Fruit fly (Drosophila melanogaster) whole organism, embryonic: ENCODE data around the gene CG8372.

Experiments
- Asciz ChIP-seq: fragments of 200-800 bp; sonication (Bioruptor generic); optimal IDR thresholded peaks from 2 replicates; lab custom pipeline; 2017; ENCODE audit warnings: missing biosample characterization, mild to moderate bottlenecking, missing genetic modification characterization, missing genetic modification reagents
- Blimp-1 ChIP-seq: fragments of 200-800 bp; sonication (Bioruptor generic); optimal IDR thresholded peaks from 3 replicates; lab custom pipeline; 2018; ENCODE audit warnings: missing biosample characterization, missing genetic modification characterization, mild to moderate bottlenecking, moderate library complexity, missing genetic modification reagents
- CG10366 ChIP-seq: fragments of 200-800 bp; sonication (Bioruptor generic); IDR thresholded peaks from 2 replicates; pipeline ENCODE4 v1.3.6; 2022; ENCODE audit warnings: missing biosample characterization, missing genetic modification characterization
- CG10543 ChIP-seq: fragments of 200-800 bp; sonication (Bioruptor generic); optimal IDR thresholded peaks from 3 replicates; lab custom pipeline; 2017; ENCODE audit warnings: missing biosample characterization, mild to moderate bottlenecking, missing genetic modification characterization, moderate library complexity
- CG10565 ChIP-seq: fragments of 200-800 bp; sonication (Bioruptor generic); optimal IDR thresholded peaks from 3 replicates; lab custom pipeline; 2016; ENCODE audit warnings: missing biosample characterization, mild to moderate bottlenecking, missing genetic modification characterization
- CG10979 ChIP-seq: fragments of 200-800 bp; sonication (Bioruptor generic); optimal IDR thresholded peaks from 2 replicates; lab custom pipeline; 2018; ENCODE audit warnings: missing biosample characterization, mild to moderate bottlenecking, missing genetic modification characterization, moderate library complexity
- CG14965 ChIP-seq: fragments of 200-800 bp; sonication (Bioruptor generic); optimal IDR thresholded peaks from 2 replicates; lab custom pipeline; 2016; ENCODE audit warnings: missing biosample characterization, missing genetic modification characterization, borderline replicate concordance
- CG17186 ChIP-seq: fragments of 200-800 bp; sonication (Bioruptor generic); optimal IDR thresholded peaks from 3 replicates; lab custom pipeline; 2017; ENCODE audit warnings: missing biosample characterization, missing genetic modification reagents, missing genetic modification characterization
- CG17359 ChIP-seq: fragments of 200-800 bp; sonication (Bioruptor generic); optimal IDR thresholded peaks from 3 replicates; lab custom pipeline; 2018; ENCODE audit warnings: missing biosample characterization, mild to moderate bottlenecking, missing genetic modification characterization, moderate library complexity
- CG17612 ChIP-seq: fragments of 200-800 bp; sonication (Bioruptor generic); IDR thresholded peaks from 2 replicates; pipeline ENCODE4 v1.3.6; 2022; ENCODE audit warnings: missing biosample characterization, missing genetic modification characterization
- CG2199 ChIP-seq: fragments of 200-800 bp; sonication (Bioruptor generic); IDR thresholded peaks from 3 replicates; pipeline ENCODE4 v1.3.6; 2022; ENCODE audit warnings: missing biosample characterization, missing genetic modification characterization
- CG31365 ChIP-seq: fragments of 200-800 bp; sonication (Bioruptor generic); optimal IDR thresholded peaks from 2 replicates; lab custom pipeline; 2018; ENCODE audit warnings: missing biosample characterization, mild to moderate bottlenecking, missing genetic modification characterization
- CG3847 ChIP-seq: fragments of 200-800 bp; sonication (Bioruptor generic); IDR thresholded peaks from 2 replicates; pipeline ENCODE4 v1.3.6; 2022; ENCODE audit warnings: missing biosample characterization, missing genetic modification characterization
- CG6272 ChIP-seq: fragments of 200-800 bp; sonication (Bioruptor generic); IDR thresholded peaks from 2 replicates; pipeline ENCODE4 v1.3.6; 2022; ENCODE audit warnings: missing biosample characterization, missing genetic modification characterization
- CG6689 ChIP-seq: fragments of 200-800 bp; sonication (Bioruptor generic); IDR thresholded peaks from 2 replicates; pipeline ENCODE4 v1.3.6; 2022; ENCODE audit warnings: missing biosample characterization, missing genetic modification characterization
- CG7963 ChIP-seq: fragments of 200-800 bp; sonication (Bioruptor generic); IDR thresholded peaks from 3 replicates; pipeline ENCODE4 v1.3.6; 2022; ENCODE audit warnings: missing biosample characterization, missing genetic modification characterization; ENCODE audit not compliant: partially characterized antibody
- CG9437 ChIP-seq: fragments of 200-800 bp; sonication (Bioruptor generic); optimal IDR thresholded peaks from 2 replicates; lab custom pipeline; 2018; ENCODE audit warnings: missing biosample characterization, mild to moderate bottlenecking, missing genetic modification characterization
- CG9817 ChIP-seq: fragments of 200-800 bp; sonication (Bioruptor generic); optimal IDR thresholded peaks from 2 replicates; lab custom pipeline; 2018; ENCODE audit warnings: missing biosample characterization, mild to moderate bottlenecking, missing genetic modification characterization, moderate library complexity
- Drgx ChIP-seq: fragments of 200-800 bp; sonication (Bioruptor generic); IDR thresholded peaks from 2 replicates; pipeline ENCODE4 v1.3.6; 2022; ENCODE audit warnings: missing biosample characterization, missing genetic modification characterization
- Gsc ChIP-seq: fragments of 200-800 bp; sonication (Bioruptor generic); IDR thresholded peaks from 2 replicates; pipeline ENCODE4 v1.3.6; 2022; ENCODE audit warnings: missing biosample characterization, missing genetic modification characterization
- HmgD ChIP-seq: fragments of 200-800 bp; sonication (Bioruptor generic); optimal IDR thresholded peaks from 3 replicates; lab custom pipeline; 2016; ENCODE audit warnings: missing biosample characterization, missing genetic modification characterization
- Hmx ChIP-seq: fragments of 200-800 bp; sonication (Bioruptor generic); optimal IDR thresholded peaks from 2 replicates; lab custom pipeline; 2016; ENCODE audit warnings: missing biosample characterization, missing genetic modification characterization
- Hr3 ChIP-seq: fragments of 200-800 bp; sonication (Bioruptor generic); optimal IDR thresholded peaks from 3 replicates; lab custom pipeline; 2016; ENCODE audit warnings: missing biosample characterization, missing genetic modification characterization
- Hsf ChIP-seq: fragments of 200-800 bp; sonication (Bioruptor generic); optimal IDR thresholded peaks from 3 replicates; lab custom pipeline; 2016; ENCODE audit warnings: missing biosample characterization, missing genetic modification characterization
- Lhr ChIP-seq: fragments of 200-800 bp; sonication (Bioruptor generic); optimal IDR thresholded peaks from 3 replicates; lab custom pipeline; 2017; ENCODE audit warnings: mild to moderate bottlenecking, missing biosample characterization, missing genetic modification reagents, missing genetic modification characterization
- Lim3 ChIP-seq: fragments of 200-800 bp; sonication (Bioruptor generic); IDR thresholded peaks from 2 replicates; pipeline ENCODE4 v1.3.6; 2022; ENCODE audit warnings: missing biosample characterization, missing genetic modification characterization
- Lpt ChIP-seq: fragments of >200 bp; optimal IDR thresholded peaks from 2 replicates; lab custom pipeline; 2018; ENCODE audit warnings: missing biosample characterization, missing genetic modification characterization
- Max ChIP-seq: fragments of 200-800 bp; sonication (Bioruptor generic); optimal IDR thresholded peaks from 2 replicates; lab custom pipeline; 2016; ENCODE audit warnings: missing biosample characterization, mild to moderate bottlenecking, missing genetic modification characterization
- Pdp1 ChIP-seq, 2 experiments: fragments of 200-800 bp; sonication (Bioruptor generic); optimal IDR thresholded peaks; 3 replicates each; lab custom pipeline; 2016; ENCODE audit warnings: missing biosample characterization in 2 of 2, missing genetic modification characterization in 2 of 2, mild to moderate bottlenecking in 1 of 2, moderate library complexity in 1 of 2
- Ptx1 ChIP-seq: fragments of 200-800 bp; sonication (Bioruptor generic); IDR thresholded peaks from 2 replicates; pipeline ENCODE4 v1.3.6; 2022; ENCODE audit warnings: missing biosample characterization, missing genetic modification characterization
- Rfx ChIP-seq: fragments of 200-800 bp; sonication (Bioruptor generic); IDR thresholded peaks from 2 replicates; pipeline ENCODE4 v1.3.6; 2022; ENCODE audit warnings: missing biosample characterization, missing genetic modification characterization
- Sox102F ChIP-seq: fragments of 200-800 bp; sonication (Bioruptor generic); optimal IDR thresholded peaks from 2 replicates; lab custom pipeline; 2018; ENCODE audit warnings: missing biosample characterization, mild to moderate bottlenecking, missing genetic modification characterization, moderate library complexity
- ase ChIP-seq: fragments of 200-800 bp; sonication (Bioruptor generic); IDR thresholded peaks from 3 replicates; pipeline ENCODE4 v1.3.6; 2022; ENCODE audit warnings: missing biosample characterization, missing genetic modification characterization
- bowl ChIP-seq: fragments of 200-800 bp; sonication (Bioruptor generic); IDR thresholded peaks from 2 replicates; pipeline ENCODE4 v1.3.6; 2022; ENCODE audit warnings: missing biosample characterization, missing genetic modification characterization
- ci ChIP-seq: fragments of 200-800 bp; sonication (Bioruptor generic); IDR thresholded peaks from 3 replicates; pipeline ENCODE4 v1.3.6; 2022; ENCODE audit warnings: missing biosample characterization, missing genetic modification characterization
- disco-r ChIP-seq: fragments of 200-800 bp; sonication (Bioruptor generic); optimal IDR thresholded peaks from 2 replicates; lab custom pipeline; 2016; ENCODE audit warnings: missing biosample characterization, missing genetic modification characterization
- fu2 ChIP-seq: fragments of 200-800 bp; sonication (Bioruptor generic); optimal IDR thresholded peaks from 2 replicates; lab custom pipeline; 2016; ENCODE audit warnings: missing biosample characterization, missing genetic modification characterization
- gce ChIP-seq: fragments of 200-800 bp; sonication (Bioruptor generic); IDR thresholded peaks from 3 replicates; pipeline ENCODE4 v1.3.6; 2022; ENCODE audit warnings: missing biosample characterization, missing genetic modification characterization
- grn ChIP-seq: fragments of 200-800 bp; sonication (Bioruptor generic); optimal IDR thresholded peaks from 3 replicates; lab custom pipeline; 2017; ENCODE audit warnings: missing biosample characterization, missing genetic modification characterization
- her ChIP-seq: fragments of 200-800 bp; sonication (Bioruptor generic); optimal IDR thresholded peaks from 2 replicates; lab custom pipeline; 2016; ENCODE audit warnings: missing biosample characterization, missing genetic modification characterization
- inv ChIP-seq: fragments of 200-800 bp; sonication (Bioruptor generic); IDR thresholded peaks from 2 replicates; pipeline ENCODE4 v1.3.6; 2022; ENCODE audit warnings: missing biosample characterization, missing genetic modification characterization; ENCODE audit not compliant: partially characterized antibody
- kah ChIP-seq: fragments of 200-800 bp; sonication (Bioruptor generic); optimal IDR thresholded peaks from 2 replicates; lab custom pipeline; 2018; ENCODE audit warnings: missing biosample characterization, mild to moderate bottlenecking, missing genetic modification characterization
- luna ChIP-seq: fragments of 200-800 bp; sonication (Bioruptor generic); optimal IDR thresholded peaks from 2 replicates; lab custom pipeline; 2016; ENCODE audit warnings: missing biosample characterization, missing genetic modification characterization
- nau ChIP-seq: fragments of 200-800 bp; sonication (Bioruptor generic); optimal IDR thresholded peaks from 3 replicates; lab custom pipeline; 2017; ENCODE audit warnings: missing biosample characterization, mild to moderate bottlenecking, missing genetic modification characterization, missing genetic modification reagents
- nerfin-2 ChIP-seq: fragments of 200-800 bp; sonication (Bioruptor generic); IDR thresholded peaks from 2 replicates; pipeline ENCODE4 v1.3.6; 2022; ENCODE audit warnings: missing biosample characterization, missing genetic modification characterization; ENCODE audit not compliant: partially characterized antibody
- oc ChIP-seq: fragments of 200-800 bp; sonication (Bioruptor generic); optimal IDR thresholded peaks from 2 replicates; lab custom pipeline; 2018; ENCODE audit warnings: missing biosample characterization, mild to moderate bottlenecking, missing genetic modification characterization, moderate library complexity
- odd ChIP-seq: fragments of 200-800 bp; sonication (Bioruptor generic); optimal IDR thresholded peaks from 2 replicates; lab custom pipeline; 2017; ENCODE audit warnings: missing biosample characterization, mild to moderate bottlenecking, missing genetic modification characterization
- phol ChIP-seq: fragments of 200-800 bp; sonication (Bioruptor generic); optimal IDR thresholded peaks from 3 replicates; lab custom pipeline; 2018; ENCODE audit warnings: missing biosample characterization, mild to moderate bottlenecking, missing genetic modification characterization, moderate library complexity
- tap ChIP-seq: fragments of 200-800 bp; optimal IDR thresholded peaks from 3 replicates; lab custom pipeline; 2019; ENCODE audit warnings: missing biosample characterization, mild to moderate bottlenecking, missing genetic modification characterization, moderate library complexity
- ttk ChIP-seq: fragments of 200-800 bp; sonication (Bioruptor generic); IDR thresholded peaks from 2 replicates; pipeline ENCODE4 v2.1.2; 2022; ENCODE audit warnings: missing biosample characterization, missing genetic modification characterization
- zen2 ChIP-seq: fragments of 200-800 bp; sonication (Bioruptor generic); IDR thresholded peaks from 3 replicates; pipeline ENCODE4 v1.3.6; 2022; ENCODE audit warnings: missing biosample characterization, missing genetic modification characterization; ENCODE audit not compliant: partially characterized antibody

The CG8372 gene

DNA sequence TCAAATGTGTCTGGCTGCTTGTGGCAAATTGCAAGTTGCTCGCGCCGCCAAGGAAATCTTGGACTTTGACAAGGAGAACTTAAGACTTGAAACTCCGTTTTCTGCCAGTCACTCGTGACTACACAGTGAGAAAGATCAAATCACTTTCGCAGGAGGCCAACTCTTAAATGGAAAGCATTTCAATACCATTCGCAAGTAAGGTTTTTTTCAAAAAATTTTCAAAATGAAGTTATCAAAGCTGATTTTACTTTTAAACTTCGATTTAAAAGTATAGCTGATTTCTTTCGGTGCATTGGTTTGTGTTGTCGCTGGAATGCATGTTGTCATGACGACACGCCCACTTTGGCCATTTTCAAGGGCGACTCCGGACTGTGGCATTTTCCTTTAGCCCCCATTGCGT is 19.7 kb upstream of the CG8372 start (continued):
- no peak for TF ChIP-seq CG17612 (GFP tag; lab: Robert Waterston, UW)
- peak; percentile 3 for TF ChIP-seq Blimp-1 (GFP tag; lab: Kevin White, UChicago)
- no peak for TF ChIP-seq CG9817 (tag; lab: Kevin White, UChicago)
- TF ChIP-seq Rfx, result peak; percentile 25; the same call in 1 of the 2 replicates
- no peak for TF ChIP-seq Lhr (GFP tag; lab: Kevin White, UChicago)
- TF ChIP-seq Hr3 (GFP tag; lab: Kevin White, UChicago), result no peak
- no peak for TF ChIP-seq nerfin-2
- no peak for TF ChIP-seq tap (tag; lab: Kevin White, UChicago)
- TF ChIP-seq zen2 (GFP tag; lab: Robert Waterston, UW), result no peak
- no peak for TF ChIP-seq Lpt (GFP tag; lab: Kevin White, UChicago)
- TF ChIP-seq CG3847, result no peak
- no peak for TF ChIP-seq grn (GFP tag; lab: Kevin White, UChicago)
- peak; percentile 30 for TF ChIP-seq phol
- TF ChIP-seq Max (GFP tag; lab: Kevin White, UChicago), result no peak
- TF ChIP-seq gce (GFP tag; lab: Robert Waterston, UW), result no peak
- no peak for TF ChIP-seq ase (GFP tag; lab: Robert Waterston, UW)
- peak; percentile 87 for TF ChIP-seq Drgx
- TF ChIP-seq odd (GFP tag; lab: Kevin White, UChicago), result no peak
- TF ChIP-seq Gsc (GFP tag; lab: Robert Waterston, UW), result no peak
- no peak for TF ChIP-seq CG14965 (GFP tag; lab: Kevin White, UChicago)
- TF ChIP-seq CG2199, result no peak
- TF ChIP-seq ttk (GFP tag; lab: Robert Waterston, UW), result no peak
- peak; percentile 29; the same call in 1 of the 2 replicates for TF ChIP-seq Ptx1 (GFP tag; lab: Robert Waterston, UW)
- no peak for TF ChIP-seq CG10565 (GFP tag; lab: Kevin White, UChicago)
- no peak for TF ChIP-seq her
- TF ChIP-seq Hsf (GFP tag; lab: Kevin White, UChicago), result no peak
- peak; percentile 28; the same call in 1 of the 2 replicates for TF ChIP-seq CG6689 (GFP tag; lab: Robert Waterston, UW)
- no peak for TF ChIP-seq inv (GFP tag; lab: Robert Waterston, UW)
- peak; percentile 4 for TF ChIP-seq CG17359 (tag; lab: Kevin White, UChicago)
- no peak for TF ChIP-seq kah (GFP tag; lab: Kevin White, UChicago)
- no peak for TF ChIP-seq Hmx (GFP tag; lab: Kevin White, UChicago)
- TF ChIP-seq CG10543, result no peak
- TF ChIP-seq luna (GFP tag; lab: Kevin White, UChicago), result no peak
- no peak for TF ChIP-seq CG31365
- TF ChIP-seq CG10979, result peak; percentile 26
- TF ChIP-seq CG6272 (GFP tag; lab: Robert Waterston, UW), result no peak
- no peak for TF ChIP-seq nau (GFP tag; lab: Kevin White, UChicago)
- TF ChIP-seq Asciz (GFP tag; lab: Kevin White, UChicago), result no peak
- TF ChIP-seq CG10366 (GFP tag; lab: Robert Waterston, UW), result no peak
- TF ChIP-seq ci (GFP tag; lab: Robert Waterston, UW), result peak; percentile 55; the same call in 1 of the 3 replicates
- TF ChIP-seq bowl (GFP tag; lab: Robert Waterston, UW), result no peak
- TF ChIP-seq disco-r, result no peak
- no peak for TF ChIP-seq oc (tag; lab: Kevin White, UChicago)
- TF ChIP-seq CG9437 (GFP tag; lab: Kevin White, UChicago), result no peak
- TF ChIP-seq CG17186 (GFP tag; lab: Kevin White, UChicago), result no peak
- no peak for TF ChIP-seq fu2
- TF ChIP-seq Pdp1 (GFP tag; optimal IDR thresholded peaks at IDR 0.05; lab: Kevin White, UChicago), result no peak
- TF ChIP-seq Lim3 (GFP tag; lab: Robert Waterston, UW), result no peak
- TF ChIP-seq HmgD (GFP tag; lab: Kevin White, UChicago), result no peak
- TF ChIP-seq CG7963 (GFP tag; lab: Robert Waterston, UW), result no peak
- peak; percentile 27 for TF ChIP-seq Sox102F (GFP tag; lab: Kevin White, UChicago)
